Fruit fly (Drosophila melanogaster) whole organism, embryonic: ENCODE data around the gene CG6153.

Experiments
- CG10979 ChIP-seq: fragments of 200-800 bp; sonication (Bioruptor generic); optimal IDR thresholded peaks from 2 replicates; lab custom pipeline; 2018; ENCODE audit warnings: missing biosample characterization, mild to moderate bottlenecking, missing genetic modification characterization, moderate library complexity
- CG12219 ChIP-seq: fragments of 200-800 bp; sonication (Bioruptor generic); optimal IDR thresholded peaks from 3 replicates; lab custom pipeline; 2018; ENCODE audit warnings: missing biosample characterization, mild to moderate bottlenecking, missing genetic modification characterization
- CG12391 ChIP-seq: fragments of 200-800 bp; sonication (Bioruptor generic); optimal IDR thresholded peaks from 3 replicates; lab custom pipeline; 2018; ENCODE audit warnings: missing biosample characterization, mild to moderate bottlenecking, missing genetic modification characterization, moderate library complexity
- CG14014 ChIP-seq: fragments of 200-800 bp; sonication (Bioruptor generic); IDR thresholded peaks from 2 replicates; pipeline ENCODE4 v1.3.6; 2022; ENCODE audit warnings: missing biosample characterization, missing genetic modification characterization
- CG14710 ChIP-seq: fragments of 200-800 bp; sonication (Bioruptor generic); optimal IDR thresholded peaks from 3 replicates; lab custom pipeline; 2019; ENCODE audit warnings: missing biosample characterization, mild to moderate bottlenecking, missing genetic modification characterization, moderate library complexity
- CG14860 ChIP-seq: fragments of 200-800 bp; sonication (Bioruptor generic); IDR thresholded peaks from 3 replicates; pipeline ENCODE4 v1.3.6; 2022; ENCODE audit warnings: missing biosample characterization, missing genetic modification characterization; ENCODE audit not compliant: partially characterized antibody
- CG15073 ChIP-seq: fragments of 200-800 bp; sonication (Bioruptor generic); optimal IDR thresholded peaks from 2 replicates; lab custom pipeline; 2016; ENCODE audit warnings: missing biosample characterization, missing genetic modification characterization
- CG1529 ChIP-seq: fragments of 200-800 bp; sonication (Bioruptor generic); optimal IDR thresholded peaks from 3 replicates; lab custom pipeline; 2018; ENCODE audit warnings: missing biosample characterization, missing genetic modification characterization
- CG15696 ChIP-seq: fragments of 200-800 bp; sonication (Bioruptor generic); optimal IDR thresholded peaks from 2 replicates; lab custom pipeline; 2019; ENCODE audit warnings: missing biosample characterization, mild to moderate bottlenecking, missing genetic modification characterization, moderate library complexity
- CG16813 ChIP-seq: fragments of 200-800 bp; sonication (Bioruptor generic); IDR thresholded peaks from 3 replicates; pipeline ENCODE4 v1.3.6; 2022; ENCODE audit warnings: missing biosample characterization, missing genetic modification characterization; ENCODE audit not compliant: partially characterized antibody
- CG17385 ChIP-seq: fragments of 200-800 bp; sonication (Bioruptor generic); optimal IDR thresholded peaks from 3 replicates; lab custom pipeline; 2018; ENCODE audit warnings: missing biosample characterization, mild to moderate bottlenecking, missing genetic modification characterization
- CG17612 ChIP-seq: fragments of 200-800 bp; sonication (Bioruptor generic); IDR thresholded peaks from 2 replicates; pipeline ENCODE4 v1.3.6; 2022; ENCODE audit warnings: missing biosample characterization, missing genetic modification characterization
- CG1792 ChIP-seq: fragments of 200-800 bp; sonication (Bioruptor generic); optimal IDR thresholded peaks from 2 replicates; lab custom pipeline; 2016; ENCODE audit warnings: missing biosample characterization, missing genetic modification characterization
- CG2712 ChIP-seq: fragments of 200-800 bp; optimal IDR thresholded peaks from 3 replicates; lab custom pipeline; 2019; ENCODE audit warnings: missing biosample characterization, mild to moderate bottlenecking, missing genetic modification characterization, moderate library complexity
- CG34376 ChIP-seq: fragments of 200-800 bp; sonication (Bioruptor generic); optimal IDR thresholded peaks from 2 replicates; lab custom pipeline; 2018; ENCODE audit warnings: missing biosample characterization, mild to moderate bottlenecking, missing genetic modification characterization
- CG43689 ChIP-seq: fragments of 200-800 bp; sonication (Bioruptor generic); IDR thresholded peaks from 2 replicates; pipeline ENCODE4 v1.3.6; 2022; ENCODE audit warnings: missing biosample characterization, missing genetic modification characterization
- CG4617 ChIP-seq: fragments of 200-800 bp; sonication (Bioruptor generic); optimal IDR thresholded peaks from 3 replicates; lab custom pipeline; 2016; ENCODE audit warnings: missing biosample characterization, missing genetic modification characterization, borderline replicate concordance
- CG5953 ChIP-seq: fragments of 200-800 bp; sonication (Bioruptor generic); IDR thresholded peaks from 2 replicates; pipeline ENCODE4 v1.3.6; 2022; ENCODE audit warnings: missing biosample characterization, missing genetic modification characterization
- CG7963 ChIP-seq: fragments of 200-800 bp; sonication (Bioruptor generic); IDR thresholded peaks from 3 replicates; pipeline ENCODE4 v1.3.6; 2022; ENCODE audit warnings: missing biosample characterization, missing genetic modification characterization; ENCODE audit not compliant: partially characterized antibody
- CTCF ChIP-seq: fragments of 200-800 bp; sonication (Bioruptor generic); optimal IDR thresholded peaks from 2 replicates; lab custom pipeline; 2017; ENCODE audit warnings: missing biosample characterization, mild to moderate bottlenecking, missing genetic modification characterization, moderate library complexity
- D19B ChIP-seq: fragments of 200-800 bp; sonication (Bioruptor generic); optimal IDR thresholded peaks from 2 replicates; lab custom pipeline; 2017; ENCODE audit warnings: missing biosample characterization, mild to moderate bottlenecking, missing genetic modification characterization
- Doc3 ChIP-seq: fragments of 200-800 bp; sonication (Bioruptor generic); IDR thresholded peaks from 3 replicates; pipeline ENCODE4 v1.3.6; 2022; ENCODE audit warnings: missing biosample characterization, missing genetic modification characterization; ENCODE audit not compliant: partially characterized antibody
- Dp ChIP-seq: fragments of 200-800 bp; sonication (Bioruptor generic); optimal IDR thresholded peaks from 2 replicates; lab custom pipeline; 2018; ENCODE audit warnings: missing biosample characterization, mild to moderate bottlenecking, missing genetic modification characterization, moderate library complexity
- Dref ChIP-seq: fragments of 200-800 bp; sonication (Bioruptor generic); IDR thresholded peaks from 2 replicates; pipeline ENCODE4 v1.3.6; 2022; ENCODE audit warnings: missing biosample characterization, missing genetic modification characterization
- E2f2 ChIP-seq: fragments of 200-800 bp; sonication (Bioruptor generic); IDR thresholded peaks from 2 replicates; pipeline ENCODE4 v1.3.6; 2022; ENCODE audit warnings: missing biosample characterization, missing genetic modification characterization
- GATAe ChIP-seq: fragments of 200-800 bp; sonication (Bioruptor generic); conservative IDR thresholded peaks from 2 replicates; pipeline ENCODE4 v1.3.6; 2022; ENCODE audit warnings: missing biosample characterization, missing genetic modification characterization
- Hr78 ChIP-seq, 2 experiments: fragments of 200-800 bp in 1 of 2; fragments of >200 bp in 1 of 2; sonication (Bioruptor generic) in 1 of 2; optimal IDR thresholded peaks; 2 replicates each; lab custom pipeline; 2017 to 2019; ENCODE audit warnings: missing biosample characterization in 2 of 2, missing genetic modification characterization in 2 of 2, mild to moderate bottlenecking in 1 of 2, moderate library complexity in 1 of 2
- MESR4 ChIP-seq: fragments of 200-800 bp; sonication (Bioruptor generic); optimal IDR thresholded peaks from 2 replicates; lab custom pipeline; 2018; ENCODE audit warnings: missing biosample characterization, mild to moderate bottlenecking, missing genetic modification characterization, moderate library complexity
- NC2α ChIP-seq: fragments of 200-800 bp; sonication (Bioruptor generic); optimal IDR thresholded peaks from 2 replicates; lab custom pipeline; 2016; ENCODE audit warnings: missing biosample characterization, missing genetic modification characterization
- Neu2 ChIP-seq: fragments of 200-800 bp; sonication (Bioruptor generic); optimal IDR thresholded peaks from 3 replicates; lab custom pipeline; 2016; ENCODE audit warnings: missing biosample characterization, missing genetic modification characterization, borderline replicate concordance
- Opbp ChIP-seq: fragments of 200-800 bp; sonication (Bioruptor generic); IDR thresholded peaks from 3 replicates; pipeline ENCODE4 v1.3.6; 2022; ENCODE audit warnings: missing biosample characterization, missing genetic modification characterization; ENCODE audit not compliant: partially characterized antibody
- Side ChIP-seq: fragments of 200-800 bp; sonication (Bioruptor generic); optimal IDR thresholded peaks from 2 replicates; lab custom pipeline; 2016; ENCODE audit warnings: missing biosample characterization, missing genetic modification characterization
- Stat92E ChIP-seq, 3 experiments: fragments of >200 bp in 2 of 3; fragments of 200-800 bp in 1 of 3; sonication (Bioruptor generic) in 1 of 3; optimal IDR thresholded peaks; 2 replicates each; lab custom pipeline; 2017 to 2019; ENCODE audit warnings: missing biosample characterization in 3 of 3, missing genetic modification characterization in 3 of 3, mild to moderate bottlenecking in 1 of 3, moderate library complexity in 1 of 3
- bbx ChIP-seq: fragments of 200-800 bp; sonication (Bioruptor generic); IDR thresholded peaks from 2 replicates; pipeline ENCODE4 v1.3.6; 2022; ENCODE audit warnings: missing biosample characterization, missing genetic modification characterization; ENCODE audit not compliant: partially characterized antibody
- exex ChIP-seq: fragments of 200-800 bp; sonication (Bioruptor generic); optimal IDR thresholded peaks from 4 replicates; lab custom pipeline; 2018; ENCODE audit warnings: missing biosample characterization, mild to moderate bottlenecking, missing genetic modification characterization, moderate library complexity
- ken ChIP-seq: fragments of 200-800 bp; sonication (Bioruptor generic); IDR thresholded peaks from 3 replicates; pipeline ENCODE4 v1.3.6; 2022; ENCODE audit warnings: missing biosample characterization, missing genetic modification characterization
- mirr ChIP-seq: fragments of 200-800 bp; sonication (Bioruptor generic); optimal IDR thresholded peaks from 3 replicates; lab custom pipeline; 2018; ENCODE audit warnings: missing biosample characterization, mild to moderate bottlenecking, missing genetic modification characterization
- nerfin-1 ChIP-seq: fragments of 200-800 bp; sonication (Bioruptor generic); optimal IDR thresholded peaks from 3 replicates; lab custom pipeline; 2019; ENCODE audit warnings: missing biosample characterization, mild to moderate bottlenecking, missing genetic modification characterization, moderate library complexity
- nom ChIP-seq: fragments of 200-800 bp; sonication (Bioruptor generic); optimal IDR thresholded peaks from 2 replicates; lab custom pipeline; 2017; ENCODE audit warnings: missing biosample characterization, missing genetic modification characterization, mild to moderate bottlenecking, moderate library complexity, missing genetic modification reagents
- pho ChIP-seq: fragments of 200-800 bp; sonication (Bioruptor generic); optimal IDR thresholded peaks from 2 replicates; lab custom pipeline; 2016; ENCODE audit warnings: missing biosample characterization, missing genetic modification characterization
- row ChIP-seq: fragments of 200-800 bp; sonication (Bioruptor generic); IDR thresholded peaks from 3 replicates; pipeline ENCODE4 v1.3.6; 2022; ENCODE audit warnings: missing biosample characterization, missing genetic modification characterization
- seq ChIP-seq: fragments of 200-800 bp; sonication (Bioruptor generic); IDR thresholded peaks from 2 replicates; pipeline ENCODE4 v1.3.6; 2022; ENCODE audit warnings: missing biosample characterization, missing genetic modification characterization
- tio ChIP-seq: fragments of 200-800 bp; sonication (Bioruptor generic); optimal IDR thresholded peaks from 2 replicates; lab custom pipeline; 2017; ENCODE audit warnings: missing biosample characterization, missing genetic modification characterization, inconsistent platforms
- usp ChIP-seq: fragments of >200 bp; optimal IDR thresholded peaks from 2 replicates; lab custom pipeline; 2017; ENCODE audit warnings: missing biosample characterization, missing genetic modification characterization
- zfh1 ChIP-seq: fragments of 200-800 bp; sonication (Bioruptor generic); IDR thresholded peaks from 3 replicates; pipeline ENCODE4 v1.3.6; 2022; ENCODE audit warnings: missing biosample characterization, missing genetic modification characterization

The CG6153 gene

dm6 chr2L:12704418-12704920, 11.7 kb downstream of the CG6153 start, which contains the start of the genes CG5776 and spict (continued):
- TF ChIP-seq CTCF (GFP tag; lab: Kevin White, UChicago) (no peak), Stat92E (GFP tag; optimal IDR thresholded peaks at IDR 0.05; lab: Kevin White, UChicago) (peak in 1 of 3 experiments; percentile 46), CG5953 (GFP tag; lab: Robert Waterston, UW) (peak; percentile 21; the same call in 1 of the 2 replicates), CG43689 (GFP tag; lab: Robert Waterston, UW) (0 out of 2 replicates have a peak, but pooled peaks have one; percentile 35), Side (GFP tag; lab: Kevin White, UChicago) (no peak), E2f2 (peak; percentile 79), CG15696 (tag; lab: Kevin White, UChicago) (peak; percentile 61), usp (GFP tag; lab: Kevin White, UChicago) (no peak), CG12219 (GFP tag; lab: Kevin White, UChicago) (peak; percentile 51)

- TF ChIP-seq CG1529 (GFP tag; lab: Kevin White, UChicago) = no peak
- peak in 1 of 2 experiments; percentile 88 for TF ChIP-seq Hr78 (GFP tag; optimal IDR thresholded peaks at IDR 0.05; lab: Kevin White, UChicago)
- TF ChIP-seq GATAe = 0 out of 2 replicates have a peak, but pooled peaks have one; percentile 9
- TF ChIP-seq exex (tag; lab: Kevin White, UChicago) = peak; percentile 26
- TF ChIP-seq mirr (GFP tag; lab: Kevin White, UChicago) = peak; percentile 14
- peak; percentile 13 for TF ChIP-seq nom (GFP tag; lab: Kevin White, UChicago)
- peak; percentile 16; the same call in 1 of the 3 replicates for TF ChIP-seq row
- TF ChIP-seq D19B = no peak
- peak; percentile 12 for TF ChIP-seq CG34376 (GFP tag; lab: Kevin White, UChicago)
Measured at dm6 chr2L:12705376-12705775, 12.6 kb downstream of the CG6153 start.

- TF ChIP-seq bbx (GFP tag; lab: Robert Waterston, UW) = peak; percentile 50
- peak; percentile 16 for TF ChIP-seq exex (tag; lab: Kevin White, UChicago)
- TF ChIP-seq nerfin-1 = no peak
- TF ChIP-seq CG14014 (GFP tag; lab: Robert Waterston, UW) = no peak
- TF ChIP-seq CG4617 (GFP tag; lab: Kevin White, UChicago) = peak; percentile 47
- TF ChIP-seq CG12219 (GFP tag; lab: Kevin White, UChicago) = no peak
- 0 out of 3 replicates have a peak, but pooled peaks have one; percentile 15 for TF ChIP-seq CG7963 (GFP tag; lab: Robert Waterston, UW)
- peak; percentile 70 for TF ChIP-seq Dref
- TF ChIP-seq CG12391 (tag; lab: Kevin White, UChicago) = no peak
- no peak for TF ChIP-seq NC2α (GFP tag; lab: Kevin White, UChicago)
- no peak for TF ChIP-seq ken (GFP tag; lab: Robert Waterston, UW)
- TF ChIP-seq zfh1 (GFP tag; lab: Robert Waterston, UW) = 0 out of 3 replicates have a peak, but pooled peaks have one; percentile 28
- TF ChIP-seq CG17612 (GFP tag; lab: Robert Waterston, UW) = no peak
- TF ChIP-seq pho (GFP tag; lab: Kevin White, UChicago) = no peak
- TF ChIP-seq CG1792 (GFP tag; lab: Kevin White, UChicago) = peak; percentile 3
- TF ChIP-seq CG2712 (tag; lab: Kevin White, UChicago) = peak; percentile 29
- peak; percentile 30 for TF ChIP-seq MESR4
- TF ChIP-seq Opbp = peak; percentile 23; the same call in 1 of the 3 replicates
- peak; percentile 22 for TF ChIP-seq CG17385 (GFP tag; lab: Kevin White, UChicago)
- no peak for TF ChIP-seq CG43689 (GFP tag; lab: Robert Waterston, UW)
- no peak for TF ChIP-seq seq (GFP tag; lab: Robert Waterston, UW)
- TF ChIP-seq Neu2 (GFP tag; lab: Kevin White, UChicago) = no peak
- peak; percentile 74 for TF ChIP-seq Dp
- TF ChIP-seq CG16813 (GFP tag; lab: Robert Waterston, UW) = peak; percentile 51; the same call in 1 of the 3 replicates
- 0 out of 3 replicates have a peak, but pooled peaks have one; percentile 37 for TF ChIP-seq Doc3 (GFP tag; lab: Robert Waterston, UW)
- TF ChIP-seq CG15073 (GFP tag; lab: Kevin White, UChicago) = no peak
- TF ChIP-seq CG14710 (tag; lab: Kevin White, UChicago) = peak; percentile 32
- 0 out of 3 replicates have a peak, but pooled peaks have one; percentile 21 for TF ChIP-seq CG14860 (GFP tag; lab: Robert Waterston, UW)
- peak; percentile 11 for TF ChIP-seq CG10979 (tag; lab: Kevin White, UChicago)
- no peak for TF ChIP-seq tio
Measured at dm6 chr2L:12707540-12707939, 14.7 kb downstream of the CG6153 start, which contains the start of the genes CG6180 and CG15484. TSS of gene CG6180 (plus strand) at chr2L:12707661. TSS of gene CG15484 (minus strand) at chr2L:12707711.
